Fruit fly (Drosophila melanogaster): ENCODE measurements around the gene CG14414.
A peak's percentile ranks its signal among the peaks of the same experiment; 100 is the strongest.

The CG14414 gene

dm6 chrX:14593091-14593490, 12.7 kb downstream of the CG14414 start (continued):
- TF ChIP-seq cas (GFP tag; IDR thresholded peaks at IDR 0.05), result no peak
- no peak for TF ChIP-seq pfk (GFP tag; optimal IDR thresholded peaks at IDR 0.05)
- no peak for TF ChIP-seq CG7987 (GFP tag; optimal IDR thresholded peaks at IDR 0.05)
- no peak for TF ChIP-seq CG6654 (GFP tag; optimal IDR thresholded peaks at IDR 0.05)
- TF ChIP-seq CG9727 (GFP tag; optimal IDR thresholded peaks at IDR 0.05), result peak; percentile 40
- TF ChIP-seq CG30431 (GFP tag; optimal IDR thresholded peaks at IDR 0.05), result no peak
- TF ChIP-seq sd (tag; optimal IDR thresholded peaks at IDR 0.05), result no peak
- no peak for TF ChIP-seq CG4424 (GFP tag; optimal IDR thresholded peaks at IDR 0.05)
- TF ChIP-seq nerfin-2 (GFP tag; IDR thresholded peaks at IDR 0.05; ENCODE audit: partially characterized antibody), result no peak
- TF ChIP-seq CG13624 (GFP tag; optimal IDR thresholded peaks at IDR 0.05), result no peak
- no peak for TF ChIP-seq Dll (GFP tag; IDR thresholded peaks at IDR 0.05; ENCODE audit: partially characterized antibody)
- TF ChIP-seq MBD-R2 (GFP tag; IDR thresholded peaks at IDR 0.05), result no peak
- TF ChIP-seq CG11504 (tag; optimal IDR thresholded peaks at IDR 0.05), result peak; percentile 53
- no peak for TF ChIP-seq Hr3 (GFP tag; optimal IDR thresholded peaks at IDR 0.05)
- no peak for TF ChIP-seq CG32772 (GFP tag; IDR thresholded peaks at IDR 0.05)
- no peak for TF ChIP-seq usp (GFP tag; optimal IDR thresholded peaks at IDR 0.05)
- TF ChIP-seq CG15601 (tag; optimal IDR thresholded peaks at IDR 0.05), result no peak
- TF ChIP-seq mam (GFP tag; optimal IDR thresholded peaks at IDR 0.05), result no peak
- no peak for TF ChIP-seq ash1 (GFP tag; optimal IDR thresholded peaks at IDR 0.05)
- TF ChIP-seq Hsf (GFP tag; optimal IDR thresholded peaks at IDR 0.05), result no peak
- TF ChIP-seq sens (GFP tag), result peak; percentile 78
- TF ChIP-seq CG15269 (tag; optimal IDR thresholded peaks at IDR 0.05), result peak; percentile 60
- TF ChIP-seq CG6683 (GFP tag; optimal IDR thresholded peaks at IDR 0.05), result no peak
- TF ChIP-seq CG8281 (tag; optimal IDR thresholded peaks at IDR 0.05), result no peak
- TF ChIP-seq Aef1 (GFP tag; IDR thresholded peaks at IDR 0.05), result no peak
- TF ChIP-seq Hr39 (optimal IDR thresholded peaks at IDR 0.05), result no peak
- no peak for TF ChIP-seq Mrtf (GFP tag; IDR thresholded peaks at IDR 0.05)
- TF ChIP-seq gsb-n (tag; optimal IDR thresholded peaks at IDR 0.05), result no peak
- no peak for TF ChIP-seq Dref (GFP tag; IDR thresholded peaks at IDR 0.05)
- TF ChIP-seq CG16815 (GFP tag; optimal IDR thresholded peaks at IDR 0.05), result no peak
- no peak for TF ChIP-seq H15 (GFP tag; IDR thresholded peaks at IDR 0.05)
- no peak for TF ChIP-seq ssp (GFP tag; IDR thresholded peaks at IDR 0.05)
- no peak for TF ChIP-seq tgo (GFP tag; IDR thresholded peaks at IDR 0.05)
- no peak for TF ChIP-seq nau (GFP tag; optimal IDR thresholded peaks at IDR 0.05)
- no peak for TF ChIP-seq klu (GFP tag; IDR thresholded peaks at IDR 0.05)
- peak; percentile 22; the same call in 1 of the 3 replicates for TF ChIP-seq dysf (GFP tag; IDR thresholded peaks at IDR 0.05)
- TF ChIP-seq CG13287 (GFP tag; IDR thresholded peaks at IDR 0.05; ENCODE audit: partially characterized antibody), result no peak
- TF ChIP-seq rib (GFP tag; IDR thresholded peaks at IDR 0.05), result no peak
- TF ChIP-seq so (GFP tag; IDR thresholded peaks at IDR 0.05), result no peak
- no peak for TF ChIP-seq luna (GFP tag; optimal IDR thresholded peaks at IDR 0.05)
- TF ChIP-seq CG9215 (GFP tag; IDR thresholded peaks at IDR 0.05), result no peak
- no peak for TF ChIP-seq zen (tag; optimal IDR thresholded peaks at IDR 0.05)
- no peak for TF ChIP-seq CG8290 (GFP tag; optimal IDR thresholded peaks at IDR 0.05)
- no peak for TF ChIP-seq CG8290 (tag; optimal IDR thresholded peaks at IDR 0.05)
- peak; percentile 28; the same call in 1 of the 3 replicates for TF ChIP-seq row (GFP tag; IDR thresholded peaks at IDR 0.05)
- TF ChIP-seq Bgb (GFP tag; IDR thresholded peaks at IDR 0.05; ENCODE audit: partially characterized antibody), result no peak
- TF ChIP-seq crp (GFP tag; optimal IDR thresholded peaks at IDR 0.05), result no peak
- no peak for TF ChIP-seq D19B (GFP tag; optimal IDR thresholded peaks at IDR 0.05)
- no peak for TF ChIP-seq CG34422 (GFP tag; IDR thresholded peaks at IDR 0.05)
- no peak for TF ChIP-seq slou (GFP tag; optimal IDR thresholded peaks at IDR 0.05)
- peak; percentile 60 for TF ChIP-seq CG3281 (GFP tag; optimal IDR thresholded peaks at IDR 0.05)
- no peak for TF ChIP-seq CG13123 (GFP tag; optimal IDR thresholded peaks at IDR 0.05)
- peak; percentile 13 for TF ChIP-seq Sox100B (GFP tag; optimal IDR thresholded peaks at IDR 0.05)

Measured in whole organism, embryonic.